Worm (Caenorhabditis elegans) whole organism, L1 larva: Measurements from ENCODE around the gene bgnt-1.5.
A peak's percentile ranks its signal among the peaks of the same experiment; 100 is the strongest.

Experiments used
- C04F5.9 ChIP-seq: sonication (generic microtip); optimal IDR thresholded peaks from 2 replicates; lab custom pipeline; 2016; ENCODE audit warnings: missing genetic modification characterization, missing compliant biosample characterization
- C16A3.4 ChIP-seq: fragments of 150-350 bp; optimal IDR thresholded peaks from 2 replicates; lab custom pipeline; 2014; ENCODE audit warnings: missing biosample characterization, missing genetic modification characterization
- C34B4.2 ChIP-seq: sonication (generic microtip); optimal IDR thresholded peaks from 2 replicates; lab custom pipeline; 2017; ENCODE audit warnings: mild to moderate bottlenecking, missing genetic modification characterization, missing compliant biosample characterization
- Y116A8C.19 ChIP-seq: sonication (generic microtip); optimal IDR thresholded peaks from 2 replicates; lab custom pipeline; 2016; ENCODE audit warnings: missing compliant biosample characterization, missing genetic modification characterization, borderline replicate concordance
- aha-1 ChIP-seq: fragments of 150-350 bp; optimal IDR thresholded peaks from 2 replicates; lab custom pipeline; 2014; ENCODE audit warnings: missing biosample characterization, missing genetic modification characterization
- alr-1 ChIP-seq: fragments of 200-800 bp; sonication (Bioruptor generic); optimal IDR thresholded peaks from 2 replicates; lab custom pipeline; 2018; ENCODE audit warnings: borderline replicate concordance, mild to moderate bottlenecking, missing genetic modification characterization, missing compliant biosample characterization
- aly-2 ChIP-seq: fragments of 150-350 bp; optimal IDR thresholded peaks from 2 replicates; lab custom pipeline; 2014; ENCODE audit warnings: missing biosample characterization, missing genetic modification characterization
- ama-1 ChIP-seq: fragments of 150-350 bp; optimal IDR thresholded peaks from 2 replicates; lab custom pipeline; 2014
- blmp-1 ChIP-seq: fragments of 150-350 bp; optimal IDR thresholded peaks from 2 replicates; lab custom pipeline; 2014; ENCODE audit warnings: missing biosample characterization, missing genetic modification characterization
- ceh-8 ChIP-seq: fragments of 200-800 bp; sonication (Bioruptor generic); optimal IDR thresholded peaks from 2 replicates; lab custom pipeline; 2018; ENCODE audit warnings: mild to moderate bottlenecking, missing genetic modification characterization, moderate library complexity, missing compliant biosample characterization
- ceh-90 ChIP-seq: sonication (generic microtip); optimal IDR thresholded peaks from 2 replicates; lab custom pipeline; 2016; ENCODE audit warnings: missing genetic modification characterization, missing compliant biosample characterization
- dpl-1 ChIP-seq, 3 experiments: fragments of 150-350 bp in 2 of 3; sonication (generic microtip) in 1 of 3; optimal IDR thresholded peaks; 2 replicates each; lab custom pipeline; 2014 to 2017; ENCODE audit warnings: missing biosample characterization in 3 of 3, missing genetic modification characterization in 3 of 3, missing genetic modification reagents in 3 of 3
- dsc-1 ChIP-seq: sonication (generic microtip); optimal IDR thresholded peaks from 2 replicates; lab custom pipeline; 2016; ENCODE audit warnings: mild to moderate bottlenecking, missing genetic modification characterization, missing compliant biosample characterization
- efl-1 ChIP-seq, 4 experiments: fragments of 150-350 bp; optimal IDR thresholded peaks in 3 of 4; peaks in 1 of 4; 1 replicate in 1 of 4; 2 replicates in 3 of 4; lab custom pipeline; 2014; ENCODE audit warnings: missing biosample characterization in 2 of 4, missing genetic modification characterization in 2 of 4, missing genetic modification reagents in 2 of 4
- egl-13 ChIP-seq: sonication (generic microtip); optimal IDR thresholded peaks from 2 replicates; lab custom pipeline; 2016; ENCODE audit warnings: missing genotype, missing genetic modification reagents, missing genetic modification characterization, missing compliant biosample characterization
- egl-27 ChIP-seq, 2 experiments: fragments of 150-350 bp in 1 of 2; sonication (generic microtip); optimal IDR thresholded peaks; 3 replicates each; lab custom pipeline; 2017 to 2018; ENCODE audit warnings: missing biosample characterization in 2 of 2, missing genetic modification characterization in 2 of 2, missing genetic modification reagents in 2 of 2
- elt-3 ChIP-seq, 6 experiments: fragments of 150-350 bp in 1 of 6; sonication (generic microtip); optimal IDR thresholded peaks; 2 replicates each; lab custom pipeline; 2017 to 2018; ENCODE audit warnings: missing biosample characterization in 6 of 6, missing genetic modification characterization in 6 of 6, inconsistent platforms in 1 of 6
- fkh-4 ChIP-seq: sonication (generic microtip); optimal IDR thresholded peaks from 2 replicates; lab custom pipeline; 2016; ENCODE audit warnings: missing compliant biosample characterization, missing genetic modification characterization, borderline replicate concordance
- fkh-8 ChIP-seq: sonication (generic microtip); optimal IDR thresholded peaks from 2 replicates; lab custom pipeline; 2016; ENCODE audit warnings: mild to moderate bottlenecking, missing genetic modification characterization, missing compliant biosample characterization
- fos-1 ChIP-seq: fragments of 150-350 bp; optimal IDR thresholded peaks from 2 replicates; lab custom pipeline; 2014; ENCODE audit warnings: missing biosample characterization, missing genetic modification characterization
- hpl-2 ChIP-seq: fragments of 150-350 bp; optimal IDR thresholded peaks from 2 replicates; lab custom pipeline; 2014; ENCODE audit warnings: missing biosample characterization, missing genetic modification reagents, missing genetic modification characterization
- isw-1 ChIP-seq: fragments of 200-800 bp; sonication (Bioruptor generic); IDR thresholded peaks from 2 replicates; pipeline ENCODE4 v1.3.6; 2022; ENCODE audit warnings: missing genetic modification characterization, missing compliant biosample characterization
- jun-1 ChIP-seq: fragments of 150-350 bp; optimal IDR thresholded peaks from 2 replicates; lab custom pipeline; 2014; ENCODE audit warnings: missing biosample characterization, missing genetic modification reagents, missing genetic modification characterization
- lin-13 ChIP-seq: fragments of 150-350 bp; optimal IDR thresholded peaks from 2 replicates; lab custom pipeline; 2014; ENCODE audit warnings: missing biosample characterization, missing genetic modification reagents, missing genetic modification characterization
- lin-14 ChIP-seq: fragments of 200-800 bp; sonication (Bioruptor generic); optimal IDR thresholded peaks from 2 replicates; lab custom pipeline; 2018; ENCODE audit warnings: mild to moderate bottlenecking, missing genetic modification characterization, moderate library complexity, missing compliant biosample characterization
- lin-35 ChIP-seq, 2 experiments: fragments of 150-350 bp; optimal IDR thresholded peaks; 2 replicates each; lab custom pipeline; 2014; ENCODE audit warnings: missing biosample characterization in 2 of 2, missing genetic modification characterization in 2 of 2, missing genetic modification reagents in 2 of 2
- lin-39 ChIP-seq: fragments of 150-350 bp; optimal IDR thresholded peaks from 2 replicates; lab custom pipeline; 2014; ENCODE audit warnings: missing biosample characterization, missing genetic modification reagents, missing genetic modification characterization
- mab-9 ChIP-seq: fragments of 200-800 bp; sonication (Bioruptor generic); IDR thresholded peaks from 2 replicates; pipeline ENCODE4 v1.3.6; 2022; ENCODE audit warnings: missing genetic modification reagents, missing genetic modification characterization, missing compliant biosample characterization
- mdl-1 ChIP-seq, 2 experiments: fragments of 150-350 bp; optimal IDR thresholded peaks; 2 replicates each; lab custom pipeline; 2014 to 2017; ENCODE audit warnings: missing biosample characterization in 2 of 2, missing genetic modification characterization in 2 of 2, inconsistent platforms in 1 of 2
- nhr-12 ChIP-seq: sonication (generic microtip); optimal IDR thresholded peaks from 2 replicates; lab custom pipeline; 2017; ENCODE audit warnings: missing biosample characterization, missing genetic modification characterization
- nhr-19 ChIP-seq: fragments of 200-800 bp; sonication (Bioruptor generic); conservative IDR thresholded peaks from 2 replicates; pipeline ENCODE4 v1.3.6; 2022; ENCODE audit warnings: missing genetic modification characterization, missing compliant biosample characterization
- nhr-20 ChIP-seq: sonication (generic microtip); optimal IDR thresholded peaks from 2 replicates; lab custom pipeline; 2016; ENCODE audit warnings: mild to moderate bottlenecking, missing genetic modification characterization, missing compliant biosample characterization
- nhr-28 ChIP-seq: fragments of 150-350 bp; optimal IDR thresholded peaks from 2 replicates; lab custom pipeline; 2014; ENCODE audit warnings: missing biosample characterization, missing genetic modification characterization
- nhr-47 ChIP-seq: sonication (generic microtip); optimal IDR thresholded peaks from 2 replicates; lab custom pipeline; 2016; ENCODE audit warnings: mild to moderate bottlenecking, missing genetic modification characterization, moderate library complexity, missing compliant biosample characterization
- nhr-71 ChIP-seq: sonication (generic microtip); optimal IDR thresholded peaks from 2 replicates; lab custom pipeline; 2016; ENCODE audit warnings: mild to moderate bottlenecking, missing genetic modification characterization, moderate library complexity, missing compliant biosample characterization
- nhr-76 ChIP-seq: sonication (generic microtip); optimal IDR thresholded peaks from 2 replicates; lab custom pipeline; 2017; ENCODE audit warnings: missing biosample characterization, missing genetic modification characterization
- nhr-85 ChIP-seq: sonication (generic microtip); peaks from one replicate; lab custom pipeline; 2016; ENCODE audit warnings: missing genetic modification characterization, inconsistent platforms, missing compliant biosample characterization
- nhr-90 ChIP-seq: sonication (generic microtip); optimal IDR thresholded peaks from 2 replicates; lab custom pipeline; 2016; ENCODE audit warnings: mild to moderate bottlenecking, missing genetic modification characterization, missing compliant biosample characterization; ENCODE audit not compliant: poor library complexity
- pag-3 ChIP-seq: sonication (generic microtip); optimal IDR thresholded peaks from 2 replicates; lab custom pipeline; 2017; ENCODE audit warnings: missing genetic modification characterization, mild to moderate bottlenecking, missing compliant biosample characterization, antibody characterized with exemption, borderline replicate concordance; ENCODE audit not compliant: insufficient read depth
- pax-3 ChIP-seq: fragments of 200-800 bp; sonication (Bioruptor generic); optimal IDR thresholded peaks from 2 replicates; lab custom pipeline; 2018; ENCODE audit warnings: mild to moderate bottlenecking, missing genetic modification characterization, moderate library complexity, missing compliant biosample characterization
- rnt-1 ChIP-seq: sonication (generic microtip); optimal IDR thresholded peaks from 2 replicates; lab custom pipeline; 2016; ENCODE audit warnings: mild to moderate bottlenecking, missing genetic modification characterization, moderate library complexity, missing compliant biosample characterization
- skn-1 ChIP-seq: fragments of 150-350 bp; optimal IDR thresholded peaks from 2 replicates; lab custom pipeline; 2014; ENCODE audit warnings: missing biosample characterization, missing genetic modification characterization
- snpc-4 ChIP-seq: fragments of 150-350 bp; optimal IDR thresholded peaks from 2 replicates; lab custom pipeline; 2014; ENCODE audit warnings: missing biosample characterization, missing genetic modification characterization
- sptf-1 ChIP-seq: fragments of 150-350 bp; optimal IDR thresholded peaks from 2 replicates; lab custom pipeline; 2014; ENCODE audit warnings: missing biosample characterization, missing genetic modification characterization
- unc-130 ChIP-seq: fragments of 150-350 bp; optimal IDR thresholded peaks from 2 replicates; lab custom pipeline; 2017; ENCODE audit warnings: missing biosample characterization, missing genetic modification characterization, inconsistent platforms
- unc-98 ChIP-seq: fragments of 200-800 bp; sonication (Bioruptor generic); IDR thresholded peaks from 2 replicates; pipeline ENCODE4 v1.3.6; 2022; ENCODE audit warnings: missing genetic modification characterization, missing compliant biosample characterization
- vab-15 ChIP-seq: sonication (generic microtip); optimal IDR thresholded peaks from 2 replicates; lab custom pipeline; 2017; ENCODE audit warnings: missing genotype, mild to moderate bottlenecking, missing genetic modification characterization, missing compliant biosample characterization
- zag-1 ChIP-seq: fragments of 150-350 bp; optimal IDR thresholded peaks from 2 replicates; lab custom pipeline; 2014; ENCODE audit warnings: missing biosample characterization, missing genetic modification characterization
- ztf-4 ChIP-seq: fragments of 150-350 bp; optimal IDR thresholded peaks from 2 replicates; lab custom pipeline; 2014; ENCODE audit warnings: missing biosample characterization, missing genetic modification characterization

Gene bgnt-1.5

DNA sequence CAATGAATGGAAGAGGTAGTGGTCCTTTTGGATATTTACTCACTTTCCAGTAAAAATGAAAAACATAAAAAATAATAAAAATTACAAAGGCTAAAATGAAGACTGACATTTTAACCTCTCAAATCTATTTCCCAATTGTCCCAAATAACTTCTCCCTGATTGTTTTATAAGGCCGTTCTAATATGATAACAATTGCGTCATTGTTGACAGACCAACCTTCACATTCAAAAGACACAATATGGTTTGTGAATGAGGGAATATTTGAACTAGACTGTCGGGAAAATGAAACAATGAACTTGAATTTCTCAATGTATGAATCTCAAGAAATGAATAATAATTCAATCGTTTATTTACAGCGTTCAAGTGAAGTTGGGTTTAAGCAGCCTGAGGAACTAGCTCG lies 35.1 kb upstream of the bgnt-1.5 start, which contains the start of gene cyp-14A1:
Gene cyp-14A1 (minus strand): TSS at position 126 of the 400 bp plus-strand sequence.
- no peak for TF ChIP-seq jun-1 (tag; lab: Kevin White, UChicago)
- TF ChIP-seq fkh-4 (tag; lab: Kevin White, UChicago): no peak
- no peak for TF ChIP-seq lin-13
- no peak for TF ChIP-seq Y116A8C.19
- TF ChIP-seq zag-1 (tag; lab: Kevin White, UChicago): no peak
- TF ChIP-seq hpl-2: no peak
- no peak for TF ChIP-seq egl-13 (tag; lab: Kevin White, UChicago)
- no peak for TF ChIP-seq sptf-1
- TF ChIP-seq snpc-4: no peak
- no peak for TF ChIP-seq C16A3.4
- TF ChIP-seq nhr-71 (tag; lab: Kevin White, UChicago): no peak
- TF ChIP-seq mab-9 (GFP tag; lab: Robert Waterston, UW): no peak
- TF ChIP-seq fkh-8 (tag; lab: Kevin White, UChicago): no peak
- no peak for TF ChIP-seq ztf-4 (tag; lab: Kevin White, UChicago)
- no peak for TF ChIP-seq rnt-1 (tag; lab: Kevin White, UChicago)
- no peak for TF ChIP-seq isw-1 (GFP tag; lab: Robert Waterston, UW)
- TF ChIP-seq blmp-1 (tag; lab: Kevin White, UChicago): no peak
- TF ChIP-seq nhr-20 (tag; lab: Kevin White, UChicago): peak; percentile 43
- no peak for TF ChIP-seq skn-1 (tag; lab: Kevin White, UChicago)
- peak in 3 of 6 experiments; percentile 35 to 56 (median 48) for TF ChIP-seq elt-3 (tag; optimal IDR thresholded peaks at IDR 0.05; lab: Kevin White, UChicago)
- TF ChIP-seq C34B4.2 (tag; lab: Kevin White, UChicago): no peak
- TF ChIP-seq nhr-12: no peak
- TF ChIP-seq lin-35 (GFP tag; optimal IDR thresholded peaks at IDR 0.05; lab: Kevin White, UChicago): no peak
- peak; percentile 45 for TF ChIP-seq nhr-85 (tag; lab: Kevin White, UChicago)
- TF ChIP-seq vab-15 (tag; lab: Kevin White, UChicago): no peak
- TF ChIP-seq ceh-8: no peak

DNA sequence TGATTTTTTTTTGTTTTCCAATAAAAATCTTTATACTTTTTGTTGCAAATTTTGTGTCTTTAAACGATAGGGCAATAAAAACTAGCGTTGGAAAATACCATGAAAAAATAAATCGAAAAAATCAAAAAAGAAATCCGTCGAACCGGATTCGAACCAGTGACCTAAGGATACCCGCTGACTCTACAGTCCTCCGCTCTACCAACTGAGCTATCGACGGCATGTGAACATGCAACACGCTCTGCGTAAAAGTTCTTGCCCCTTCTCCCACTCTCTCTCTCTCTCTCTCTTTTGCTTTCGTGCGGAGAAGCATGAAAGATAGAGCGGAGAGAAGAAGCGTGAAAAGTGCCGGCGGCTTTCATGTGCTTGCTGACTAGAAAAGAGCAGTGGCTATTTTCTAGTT lies 32.4 kb upstream of the bgnt-1.5 start:
- TF ChIP-seq ceh-90 (tag; lab: Kevin White, UChicago): no peak
- TF ChIP-seq alr-1 (tag; lab: Kevin White, UChicago): no peak
- no peak for TF ChIP-seq pag-3 (tag; lab: Kevin White, UChicago)
- TF ChIP-seq nhr-19 (GFP tag; lab: Robert Waterston, UW): peak; percentile 72
- TF ChIP-seq blmp-1 (tag; lab: Kevin White, UChicago): no peak
- no peak for TF ChIP-seq fkh-4 (tag; lab: Kevin White, UChicago)
- no peak for TF ChIP-seq zag-1 (tag; lab: Kevin White, UChicago)
- no peak for TF ChIP-seq dpl-1 (GFP tag; optimal IDR thresholded peaks at IDR 0.05; lab: Kevin White, UChicago)
- peak; percentile 27 for TF ChIP-seq nhr-90 (tag; lab: Kevin White, UChicago)
- TF ChIP-seq C04F5.9 (tag; lab: Kevin White, UChicago): no peak
- TF ChIP-seq pax-3 (tag; lab: Kevin White, UChicago): no peak
- no peak for TF ChIP-seq lin-39 (tag; lab: Kevin White, UChicago)
- TF ChIP-seq lin-13: no peak
- peak in 1 of 2 experiments; percentile 44 for TF ChIP-seq mdl-1 (tag; optimal IDR thresholded peaks at IDR 0.05; lab: Kevin White, UChicago)
- peak; percentile 37 for TF ChIP-seq C16A3.4
- TF ChIP-seq skn-1 (tag; lab: Kevin White, UChicago): peak; percentile 37
- no peak for TF ChIP-seq aly-2
- TF ChIP-seq nhr-76 (tag; lab: Kevin White, UChicago): no peak
- TF ChIP-seq Y116A8C.19: no peak
- no peak for TF ChIP-seq ama-1
- no peak for TF ChIP-seq vab-15 (tag; lab: Kevin White, UChicago)
- TF ChIP-seq unc-98 (GFP tag; lab: Robert Waterston, UW): no peak
- TF ChIP-seq lin-14 (GFP tag; lab: Kevin White, UChicago): peak; percentile 52
- TF ChIP-seq fos-1: peak; percentile 43
- peak in 1 of 2 experiments; percentile 1 for TF ChIP-seq efl-1 (optimal IDR thresholded peaks at IDR 0.05; lab: Kevin White, UChicago)
- peak in 1 of 2 experiments; percentile 58 for TF ChIP-seq efl-1 (GFP tag; optimal IDR thresholded peaks at IDR 0.05 in 1 of 2; lab: Kevin White, UChicago)
- peak; percentile 79 for TF ChIP-seq dsc-1
- no peak for TF ChIP-seq C34B4.2 (tag; lab: Kevin White, UChicago)
- no peak for TF ChIP-seq nhr-28
- no peak for TF ChIP-seq ztf-4 (tag; lab: Kevin White, UChicago)
- no peak for TF ChIP-seq egl-27 (tag; optimal IDR thresholded peaks at IDR 0.05; lab: Kevin White, UChicago)
- peak in 1 of 2 experiments; percentile 50 for TF ChIP-seq lin-35 (GFP tag; optimal IDR thresholded peaks at IDR 0.05; lab: Kevin White, UChicago)
- peak; percentile 80 for TF ChIP-seq nhr-47 (tag; lab: Kevin White, UChicago)
- TF ChIP-seq isw-1 (GFP tag; lab: Robert Waterston, UW): peak; percentile 16
- no peak for TF ChIP-seq nhr-85 (tag; lab: Kevin White, UChicago)
- no peak for TF ChIP-seq unc-130 (tag; lab: Kevin White, UChicago)
- TF ChIP-seq aha-1 (tag; lab: Kevin White, UChicago): no peak
- TF ChIP-seq sptf-1: no peak
